Worm (Caenorhabditis elegans) whole organism, late embryonic: ENCODE data around the gene F57G12.1.
A peak's percentile ranks its signal among the peaks of the same experiment; 100 is the strongest.

Experiments
- C08G9.2 ChIP-seq: sonication (generic microtip); optimal IDR thresholded peaks from 2 replicates; lab custom pipeline; 2016; ENCODE audit warnings: mild to moderate bottlenecking, missing genetic modification characterization, moderate library complexity, missing compliant biosample characterization
- C38D4.7 ChIP-seq: fragments of 200-800 bp; sonication (Bioruptor generic); optimal IDR thresholded peaks from 2 replicates; lab custom pipeline; 2018; ENCODE audit warnings: mild to moderate bottlenecking, missing genetic modification characterization, moderate library complexity, missing compliant biosample characterization
- F13H6.1 ChIP-seq: sonication (generic microtip); optimal IDR thresholded peaks from 2 replicates; lab custom pipeline; 2016; ENCODE audit warnings: missing genetic modification characterization, missing compliant biosample characterization
- K02D7.2 ChIP-seq: sonication (generic microtip); optimal IDR thresholded peaks from 2 replicates; lab custom pipeline; 2017; ENCODE audit warnings: mild to moderate bottlenecking, missing genetic modification characterization, missing compliant biosample characterization
- K09A11.1 ChIP-seq: sonication (generic microtip); optimal IDR thresholded peaks from 2 replicates; lab custom pipeline; 2017; ENCODE audit warnings: antibody characterized with exemption, mild to moderate bottlenecking, missing genetic modification characterization, missing compliant biosample characterization; ENCODE audit not compliant: insufficient read depth
- T23F11.4 ChIP-seq: fragments of 200-800 bp; sonication (Bioruptor generic); optimal IDR thresholded peaks from 2 replicates; lab custom pipeline; 2018; ENCODE audit warnings: mild to moderate bottlenecking, missing genetic modification characterization, missing compliant biosample characterization
- ahr-1 ChIP-seq: sonication (generic microtip); optimal IDR thresholded peaks from 2 replicates; lab custom pipeline; 2016; ENCODE audit warnings: missing genetic modification characterization, missing compliant biosample characterization
- ama-1 ChIP-seq: fragments of 150-350 bp; optimal IDR thresholded peaks from 2 replicates; lab custom pipeline; 2014
- ceh-18 ChIP-seq: sonication (generic microtip); optimal IDR thresholded peaks from 2 replicates; lab custom pipeline; 2016; ENCODE audit warnings: missing genetic modification characterization, missing compliant biosample characterization
- ceh-19 ChIP-seq: fragments of 200-800 bp; sonication (Bioruptor generic); optimal IDR thresholded peaks from 2 replicates; lab custom pipeline; 2018; ENCODE audit warnings: mild to moderate bottlenecking, missing genetic modification characterization, missing compliant biosample characterization
- ceh-2 ChIP-seq: sonication (generic microtip); optimal IDR thresholded peaks from 2 replicates; lab custom pipeline; 2016; ENCODE audit warnings: missing genotype, missing genetic modification characterization, missing compliant biosample characterization
- ceh-22 ChIP-seq: sonication (generic microtip); optimal IDR thresholded peaks from 2 replicates; lab custom pipeline; 2017; ENCODE audit warnings: missing biosample characterization, missing genetic modification characterization
- ceh-30 ChIP-seq: fragments of 150-350 bp; optimal IDR thresholded peaks from 2 replicates; lab custom pipeline; 2014; ENCODE audit warnings: missing biosample characterization, missing genetic modification characterization
- ceh-34 ChIP-seq: sonication (generic microtip); optimal IDR thresholded peaks from 2 replicates; lab custom pipeline; 2016; ENCODE audit warnings: mild to moderate bottlenecking, missing genetic modification characterization, missing compliant biosample characterization
- ceh-45 ChIP-seq: fragments of 200-800 bp; sonication (Bioruptor generic); IDR thresholded peaks from 2 replicates; pipeline ENCODE4 v1.3.6; 2022; ENCODE audit warnings: missing genetic modification reagents, missing genetic modification characterization, missing compliant biosample characterization
- ceh-9 ChIP-seq: sonication (generic microtip); optimal IDR thresholded peaks from 2 replicates; lab custom pipeline; 2016; ENCODE audit warnings: mild to moderate bottlenecking, missing genetic modification characterization, inconsistent platforms, missing compliant biosample characterization
- dmd-4 ChIP-seq: sonication (generic microtip); optimal IDR thresholded peaks from 2 replicates; lab custom pipeline; 2016; ENCODE audit warnings: borderline replicate concordance, missing genetic modification characterization, missing compliant biosample characterization
- fax-1 ChIP-seq: sonication (generic microtip); optimal IDR thresholded peaks from 2 replicates; lab custom pipeline; 2016; ENCODE audit warnings: missing genotype, missing genetic modification characterization, missing compliant biosample characterization
- fkh-10 ChIP-seq: fragments of 150-350 bp; optimal IDR thresholded peaks from 2 replicates; lab custom pipeline; 2014; ENCODE audit warnings: missing biosample characterization, missing genetic modification reagents, missing genetic modification characterization
- fkh-6 ChIP-seq: sonication (generic microtip); optimal IDR thresholded peaks from 2 replicates; lab custom pipeline; 2016; ENCODE audit warnings: missing genetic modification characterization, missing compliant biosample characterization
- gmeb-2 ChIP-seq: sonication (generic microtip); optimal IDR thresholded peaks from 2 replicates; lab custom pipeline; 2016; ENCODE audit warnings: missing genetic modification characterization, inconsistent platforms, missing compliant biosample characterization
- hlh-13 ChIP-seq: fragments of 200-800 bp; sonication (Bioruptor generic); optimal IDR thresholded peaks from 2 replicates; lab custom pipeline; 2018; ENCODE audit warnings: mild to moderate bottlenecking, missing genetic modification characterization, missing compliant biosample characterization
- hlh-8 ChIP-seq: sonication (generic microtip); optimal IDR thresholded peaks from 2 replicates; lab custom pipeline; 2016; ENCODE audit warnings: missing genotype, missing genetic modification characterization, missing compliant biosample characterization
- lim-6 ChIP-seq: sonication (generic microtip); optimal IDR thresholded peaks from 2 replicates; lab custom pipeline; 2016; ENCODE audit warnings: missing genetic modification characterization, missing compliant biosample characterization
- lin-11 ChIP-seq: fragments of 200-800 bp; sonication (Bioruptor generic); optimal IDR thresholded peaks from 2 replicates; lab custom pipeline; 2018; ENCODE audit warnings: mild to moderate bottlenecking, missing genetic modification characterization, missing compliant biosample characterization
- mec-3 ChIP-seq: sonication (generic microtip); optimal IDR thresholded peaks from 2 replicates; lab custom pipeline; 2016; ENCODE audit warnings: borderline replicate concordance, missing genetic modification characterization, missing compliant biosample characterization
- nfya-1 ChIP-seq: sonication (generic microtip); optimal IDR thresholded peaks from 2 replicates; lab custom pipeline; 2017; ENCODE audit warnings: missing genetic modification characterization, mild to moderate bottlenecking, missing compliant biosample characterization, antibody characterized with exemption, moderate library complexity
- nhr-11 ChIP-seq: fragments of 150-350 bp; optimal IDR thresholded peaks from 2 replicates; lab custom pipeline; 2014; ENCODE audit warnings: missing biosample characterization, missing genetic modification characterization
- nhr-232 ChIP-seq: sonication (generic microtip); optimal IDR thresholded peaks from 2 replicates; lab custom pipeline; 2016; ENCODE audit warnings: missing genetic modification characterization, missing compliant biosample characterization
- pag-3 ChIP-seq: sonication (generic microtip); optimal IDR thresholded peaks from 2 replicates; lab custom pipeline; 2016; ENCODE audit warnings: missing compliant biosample characterization, missing genetic modification characterization, borderline replicate concordance
- pat-9 ChIP-seq: fragments of 200-800 bp; sonication (Bioruptor generic); optimal IDR thresholded peaks from 2 replicates; lab custom pipeline; 2018; ENCODE audit warnings: mild to moderate bottlenecking, missing genetic modification characterization, moderate library complexity, missing compliant biosample characterization
- pax-1 ChIP-seq: fragments of 150-350 bp; optimal IDR thresholded peaks from 2 replicates; lab custom pipeline; 2014; ENCODE audit warnings: missing biosample characterization, missing genetic modification characterization
- pha-2 ChIP-seq: sonication (generic microtip); optimal IDR thresholded peaks from 2 replicates; lab custom pipeline; 2017; ENCODE audit warnings: mild to moderate bottlenecking, missing genetic modification characterization, missing compliant biosample characterization
- pha-4 ChIP-seq: fragments of 150-350 bp; optimal IDR thresholded peaks from 2 replicates; lab custom pipeline; 2018; ENCODE audit warnings: missing biosample characterization, missing genetic modification reagents, missing genetic modification characterization
- pqm-1 ChIP-seq: sonication (generic microtip); optimal IDR thresholded peaks from 2 replicates; lab custom pipeline; 2016; ENCODE audit warnings: missing genetic modification characterization, missing compliant biosample characterization
- pros-1 ChIP-seq: fragments of 150-350 bp; optimal IDR thresholded peaks from 2 replicates; lab custom pipeline; 2014; ENCODE audit warnings: missing biosample characterization, missing genetic modification reagents, missing genetic modification characterization
- syd-9 ChIP-seq: sonication (generic microtip); optimal IDR thresholded peaks from 2 replicates; lab custom pipeline; 2016; ENCODE audit warnings: mild to moderate bottlenecking, missing genetic modification characterization, moderate library complexity, missing compliant biosample characterization
- tbx-2 ChIP-seq: sonication (generic microtip); optimal IDR thresholded peaks from 2 replicates; lab custom pipeline; 2016; ENCODE audit warnings: missing genetic modification characterization, missing compliant biosample characterization
- unc-3 ChIP-seq, 2 experiments: fragments of 200-800 bp in 1 of 2; sonication (Bioruptor generic) in 1 of 2; sonication (generic microtip) in 1 of 2; conservative IDR thresholded peaks in 1 of 2; optimal IDR thresholded peaks in 1 of 2; 2 replicates each; pipeline versions ENCODE4 v1.3.6 to Lab custom; 2016 to 2022; ENCODE audit warnings: missing compliant biosample characterization in 2 of 2, missing genetic modification characterization in 2 of 2, missing genetic modification reagents in 1 of 2
- unc-55 ChIP-seq: sonication (generic microtip); optimal IDR thresholded peaks from 2 replicates; lab custom pipeline; 2017; ENCODE audit warnings: missing biosample characterization, missing genetic modification reagents, missing genetic modification characterization
- unc-86 ChIP-seq: sonication (generic microtip); optimal IDR thresholded peaks from 2 replicates; lab custom pipeline; 2016; ENCODE audit warnings: missing genetic modification characterization, missing compliant biosample characterization
- ztf-16 ChIP-seq: sonication (generic microtip); optimal IDR thresholded peaks from 2 replicates; lab custom pipeline; 2017; ENCODE audit warnings: missing genetic modification characterization, missing compliant biosample characterization

The F57G12.1 gene

DNA sequence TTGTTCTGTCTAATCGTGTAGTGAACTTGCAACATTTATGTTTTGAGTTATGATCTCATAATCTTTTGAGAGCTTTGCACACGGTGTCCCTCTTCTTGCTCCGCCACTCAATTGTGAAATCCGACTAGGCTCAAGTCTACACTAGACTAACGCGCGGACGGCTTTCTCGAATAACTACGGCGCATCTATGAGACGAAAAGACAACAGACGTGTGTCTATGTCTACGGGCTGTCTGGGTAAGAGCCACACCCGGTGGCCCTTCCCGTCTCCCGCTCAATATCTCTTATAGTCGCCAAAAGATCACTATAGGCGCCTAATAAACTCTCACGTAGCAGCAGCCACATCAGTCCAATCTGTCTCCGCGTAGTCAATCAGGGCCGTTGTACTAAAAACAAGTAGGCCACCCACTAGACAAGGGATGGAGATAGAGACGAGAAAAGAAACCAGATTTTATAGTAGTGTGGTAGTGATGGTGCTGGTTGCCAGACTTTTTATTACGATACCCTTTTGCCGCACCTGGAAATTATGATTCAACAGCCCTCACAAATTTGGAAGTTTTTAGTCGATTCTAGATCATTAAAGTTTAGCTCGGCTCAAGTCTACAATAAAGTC is 4.3 kb upstream of the F57G12.1 start (continued):
- TF ChIP-seq fax-1 (tag; lab: Kevin White, UChicago) (no peak), pha-2 (no peak), ceh-45 (GFP tag; lab: Robert Waterston, UW) (no peak), pag-3 (tag; lab: Kevin White, UChicago) (no peak), ceh-9 (tag; lab: Kevin White, UChicago) (no peak), nhr-232 (tag; lab: Kevin White, UChicago) (no peak), fkh-10 (no peak), lin-11 (tag; lab: Kevin White, UChicago) (no peak), ceh-2 (tag; lab: Kevin White, UChicago) (peak; percentile 9), ceh-19 (peak; percentile 18), pqm-1 (tag; lab: Kevin White, UChicago) (no peak), ceh-30 (tag; lab: Kevin White, UChicago) (no peak), ceh-18 (tag; lab: Kevin White, UChicago) (peak; percentile 55), pat-9 (tag; lab: Kevin White, UChicago) (no peak), unc-3 (GFP tag; conservative IDR thresholded peaks at IDR 0.05; lab: Robert Waterston, UW) (no peak), unc-3 (tag; optimal IDR thresholded peaks at IDR 0.05; lab: Kevin White, UChicago) (no peak), unc-55 (peak; percentile 35), T23F11.4 (no peak), ceh-22 (peak; percentile 1), C08G9.2 (no peak), ama-1 (lab: Kevin White, UChicago) (no peak), hlh-13 (GFP tag; lab: Kevin White, UChicago) (no peak), unc-86 (tag; lab: Kevin White, UChicago) (no peak), F13H6.1 (tag; lab: Kevin White, UChicago) (no peak), fkh-6 (no peak), pros-1 (tag; lab: Kevin White, UChicago) (no peak), mec-3 (tag; lab: Kevin White, UChicago) (no peak), lim-6 (tag; lab: Kevin White, UChicago) (no peak), tbx-2 (peak; percentile 37), dmd-4 (tag; lab: Kevin White, UChicago) (no peak), pha-4 (tag; lab: Kevin White, UChicago) (no peak), nhr-11 (tag; lab: Kevin White, UChicago) (no peak), ceh-34 (tag; lab: Kevin White, UChicago) (peak; percentile 71), gmeb-2 (tag; lab: Kevin White, UChicago) (no peak), ztf-16 (tag; lab: Kevin White, UChicago) (no peak), ahr-1 (no peak), pax-1 (tag; lab: Kevin White, UChicago) (no peak), C38D4.7 (no peak), K02D7.2 (tag; lab: Kevin White, UChicago) (no peak), syd-9 (tag; lab: Kevin White, UChicago) (no peak), hlh-8 (no peak)

DNA sequence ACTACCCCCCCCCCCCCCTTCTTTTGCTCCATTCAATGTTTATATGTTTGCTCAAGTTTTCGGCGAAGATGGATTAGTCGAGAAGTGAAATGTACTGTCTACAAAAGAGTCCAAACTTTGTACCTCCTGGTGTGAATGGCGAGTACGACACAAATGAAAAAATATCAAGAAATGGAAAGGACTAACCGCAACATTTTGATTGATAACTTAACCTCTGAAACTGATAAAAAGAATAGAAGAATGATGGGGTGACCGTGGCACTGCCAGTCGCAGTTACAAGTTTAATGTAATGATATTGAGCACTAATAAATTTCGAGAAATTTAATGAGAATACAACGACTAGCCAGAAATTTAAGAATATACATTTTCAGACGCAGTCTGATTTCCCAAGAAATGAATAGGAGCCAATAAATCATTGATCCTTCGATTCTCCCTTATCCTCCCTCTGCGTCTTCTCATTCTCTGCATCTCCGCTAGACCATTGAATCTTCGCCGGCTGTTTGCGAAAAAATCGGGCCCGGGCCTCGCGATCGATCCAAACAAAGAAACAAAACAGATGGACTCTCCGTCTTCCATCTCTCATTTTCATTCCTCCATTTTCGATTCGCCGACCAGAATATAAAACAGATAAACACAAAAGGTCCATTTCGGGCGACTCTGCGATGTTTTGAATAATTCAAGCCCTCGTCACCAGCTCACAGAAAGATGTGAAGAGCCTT is 3.4 kb upstream of the F57G12.1 start:
- TF ChIP-seq nfya-1: peak; percentile 6
- TF ChIP-seq unc-55: peak; percentile 24
- no peak for TF ChIP-seq K09A11.1 (tag; lab: Kevin White, UChicago)
